Fruit fly (Drosophila melanogaster): ENCODE measurements around the gene e.

e gene

dm6 chr3R:21184373-21185132 is 52.4 kb downstream of the e start (continued):
- TF ChIP-seq CrebA (GFP tag; optimal IDR thresholded peaks at IDR 0.05; ENCODE audit: borderline replicate concordance) = no peak
- TF ChIP-seq Hr83 (GFP tag; optimal IDR thresholded peaks at IDR 0.05; ENCODE audit: poor library complexity, severe bottlenecking) = peak; percentile 12
- no peak for TF ChIP-seq sage (GFP tag; optimal IDR thresholded peaks at IDR 0.05)
- TF ChIP-seq Jra (GFP tag; optimal IDR thresholded peaks at IDR 0.05) = no peak
- TF ChIP-seq HLH106 (tag; optimal IDR thresholded peaks at IDR 0.05) = peak; percentile 44

- no peak for TF ChIP-seq Rel (GFP tag; optimal IDR thresholded peaks at IDR 0.05)
- TF ChIP-seq Rel (tag; optimal IDR thresholded peaks at IDR 0.05) = no peak
- no peak for TF ChIP-seq Jra (GFP tag; optimal IDR thresholded peaks at IDR 0.05)
- no peak for TF ChIP-seq HLH106 (tag; optimal IDR thresholded peaks at IDR 0.05)
- no peak for TF ChIP-seq Dif (GFP tag; optimal IDR thresholded peaks at IDR 0.05; ENCODE audit: partially characterized antibody)
- TF ChIP-seq dmrt93B (GFP tag; optimal IDR thresholded peaks at IDR 0.05) = no peak
- TF ChIP-seq Hr83 (GFP tag; optimal IDR thresholded peaks at IDR 0.05; ENCODE audit: poor library complexity, severe bottlenecking) = no peak
- TF ChIP-seq tai (GFP tag; optimal IDR thresholded peaks at IDR 0.05) = no peak
- TF ChIP-seq sage (GFP tag; optimal IDR thresholded peaks at IDR 0.05) = no peak
These were observed 55.0 kb downstream of the e start for dm6 chr3R:21181957-21182356.

- TF ChIP-seq dl (GFP tag; optimal IDR thresholded peaks at IDR 0.05; ENCODE audit: insufficient read depth in 1 of 2, partially characterized antibody in 2 of 2) = peak in 1 of 2 experiments; percentile 16
- TF ChIP-seq br (GFP tag; optimal IDR thresholded peaks at IDR 0.05) = no peak
- no peak for TF ChIP-seq tai (GFP tag; optimal IDR thresholded peaks at IDR 0.05)
- TF ChIP-seq CG9705 (GFP tag; optimal IDR thresholded peaks at IDR 0.05) = no peak
- peak in 1 of 2 experiments; percentile 64 for TF ChIP-seq foxo (GFP tag; optimal IDR thresholded peaks at IDR 0.05)
- TF ChIP-seq Vsx2 (GFP tag; optimal IDR thresholded peaks at IDR 0.05; ENCODE audit: partially characterized antibody) = no peak
- no peak for TF ChIP-seq Myc (optimal IDR thresholded peaks at IDR 0.05)
- no peak for TF ChIP-seq Hr78 (GFP tag; optimal IDR thresholded peaks at IDR 0.05)
- no peak for TF ChIP-seq Abd-B (GFP tag; optimal IDR thresholded peaks at IDR 0.05)
- peak; percentile 41 for TF ChIP-seq psq (GFP tag; optimal IDR thresholded peaks at IDR 0.05)
- no peak for TF ChIP-seq CrebA (GFP tag; optimal IDR thresholded peaks at IDR 0.05; ENCODE audit: borderline replicate concordance)
- no peak for TF ChIP-seq dsf (GFP tag; optimal IDR thresholded peaks at IDR 0.05; ENCODE audit: borderline replicate concordance)
- peak; percentile 13 for TF ChIP-seq Jra (GFP tag; optimal IDR thresholded peaks at IDR 0.05)
- peak; percentile 4 for TF ChIP-seq Hnf4 (GFP tag; optimal IDR thresholded peaks at IDR 0.05)
- no peak for TF ChIP-seq CG32264 (GFP tag; optimal IDR thresholded peaks at IDR 0.05)
- no peak for TF ChIP-seq sv (GFP tag; optimal IDR thresholded peaks at IDR 0.05)
- TF ChIP-seq Hr83 (GFP tag; optimal IDR thresholded peaks at IDR 0.05; ENCODE audit: poor library complexity, severe bottlenecking) = peak; percentile 12
- TF ChIP-seq Dfd (GFP tag; optimal IDR thresholded peaks at IDR 0.05) = no peak
- TF ChIP-seq brk (GFP tag; optimal IDR thresholded peaks at IDR 0.05) = no peak
- peak; percentile 13 for TF ChIP-seq rgr (GFP tag; optimal IDR thresholded peaks at IDR 0.05)
- TF ChIP-seq usp (GFP tag; optimal IDR thresholded peaks at IDR 0.05) = no peak
- no peak for TF ChIP-seq jim (GFP tag; optimal IDR thresholded peaks at IDR 0.05)
- TF ChIP-seq HLH106 (tag; optimal IDR thresholded peaks at IDR 0.05) = peak; percentile 14
- TF ChIP-seq OdsH (GFP tag; optimal IDR thresholded peaks at IDR 0.05) = peak; percentile 47
- TF ChIP-seq Mio (GFP tag; optimal IDR thresholded peaks at IDR 0.05) = no peak
- no peak for TF ChIP-seq woc (GFP tag; optimal IDR thresholded peaks at IDR 0.05)
- peak; percentile 12 for TF ChIP-seq Sp1 (GFP tag; optimal IDR thresholded peaks at IDR 0.05)
- TF ChIP-seq ey (GFP tag; optimal IDR thresholded peaks at IDR 0.05) = peak; percentile 29
- no peak for TF ChIP-seq sage (GFP tag; optimal IDR thresholded peaks at IDR 0.05)
- no peak for TF ChIP-seq Rel (GFP tag; optimal IDR thresholded peaks at IDR 0.05)
- TF ChIP-seq Rel (tag; optimal IDR thresholded peaks at IDR 0.05) = no peak
- TF ChIP-seq N (GFP tag; optimal IDR thresholded peaks at IDR 0.05) = no peak
- no peak for TF ChIP-seq dmrt93B (GFP tag; optimal IDR thresholded peaks at IDR 0.05)
- TF ChIP-seq lola (GFP tag; optimal IDR thresholded peaks at IDR 0.05) = no peak
- peak; percentile 65 for TF ChIP-seq Dif (GFP tag; optimal IDR thresholded peaks at IDR 0.05; ENCODE audit: partially characterized antibody)
- TF ChIP-seq h (GFP tag; optimal IDR thresholded peaks at IDR 0.05) = peak; percentile 58
- TF ChIP-seq fru (GFP tag; optimal IDR thresholded peaks at IDR 0.05) = peak; percentile 48
- no peak for TF ChIP-seq GATAd (GFP tag; optimal IDR thresholded peaks at IDR 0.05)
- TF ChIP-seq pan (optimal IDR thresholded peaks at IDR 0.05) = no peak
These were observed 56.6 kb downstream of the e start for dm6 chr3R:21180391-21180796.

All from whole organism, wandering third instar larva.